Worm (Caenorhabditis elegans): Measurements from ENCODE around the gene hipr-1.

DNA sequence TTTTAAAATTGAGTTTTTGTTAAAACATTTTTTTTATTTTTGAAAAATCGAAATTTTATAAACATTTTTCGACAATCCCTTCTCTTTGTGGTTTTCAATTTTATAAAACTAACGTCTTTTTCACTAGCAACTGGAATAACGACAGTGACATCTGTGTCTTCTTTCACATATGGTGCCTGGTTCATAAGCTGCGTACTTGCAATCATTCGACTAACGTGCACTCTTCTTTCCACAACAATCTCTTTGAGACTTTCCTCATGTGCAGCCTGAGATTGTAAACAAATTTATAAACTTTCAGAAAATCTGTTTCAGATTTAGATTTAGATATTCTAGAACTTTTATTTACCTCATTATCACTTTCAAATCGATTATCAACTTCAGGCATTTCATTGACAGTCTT is 45.0 kb downstream of the hipr-1 start:
- TF ChIP-seq flt-1 (GFP tag; IDR thresholded peaks at IDR 0.05), result no peak
- no peak for TF ChIP-seq ref-1 (GFP tag; conservative IDR thresholded peaks at IDR 0.05)
- no peak for TF ChIP-seq ztf-29 (GFP tag; IDR thresholded peaks at IDR 0.05)
- TF ChIP-seq ztf-23 (GFP tag; IDR thresholded peaks at IDR 0.05), result no peak
- no peak for TF ChIP-seq med-1 (GFP tag; optimal IDR thresholded peaks at IDR 0.05; ENCODE audit: insufficient read depth)
- TF ChIP-seq T22C8.4 (GFP tag; IDR thresholded peaks at IDR 0.05), result no peak
- no peak for TF ChIP-seq klf-2 (GFP tag; conservative IDR thresholded peaks at IDR 0.05)
- no peak for TF ChIP-seq tab-1 (GFP tag; IDR thresholded peaks at IDR 0.05)
- no peak for TF ChIP-seq cog-1 (tag; optimal IDR thresholded peaks at IDR 0.05)
